ENCODE assay signal across 4 fruit fly cellular contexts in genomic region chr3L:11557209-11557608, dm6.
TF ChIP-seq lines count a peak whose summit lies in the region.

No protein-coding gene starts in this region.

- peak; percentile 14 for TF ChIP-seq CTCF in whole organism, embryonic (GFP tag; optimal IDR thresholded peaks at IDR 0.05; lab: Kevin White, UChicago)

TF ChIP-seq in whole organism, adult, 20 proteins besides CTCF, POLR2A, EP300 and RAD21:
- no peak for TF ChIP-seq CG33017 (tag; optimal IDR thresholded peaks at IDR 0.05; lab: Kevin White, UChicago)
- peak; percentile 81 for TF ChIP-seq CG12768 (GFP tag; optimal IDR thresholded peaks at IDR 0.05; lab: Kevin White, UChicago)
TF ChIP-seq in whole organism, adult: peak in this region for 1.

TF ChIP-seq in whole organism, embryonic, 481 proteins besides CTCF, POLR2A, EP300 and RAD21 (continues in another document):
- TF ChIP-seq Spps (tag; optimal IDR thresholded peaks at IDR 0.05; lab: Kevin White, UChicago) (no peak), ttk (GFP tag; IDR thresholded peaks at IDR 0.05; lab: Robert Waterston, UW) (no peak), ewg (GFP tag; optimal IDR thresholded peaks at IDR 0.05; lab: Kevin White, UChicago) (no peak), bowl (GFP tag; IDR thresholded peaks at IDR 0.05; lab: Robert Waterston, UW) (no peak), CG1832 (GFP tag; optimal IDR thresholded peaks at IDR 0.05; lab: Kevin White, UChicago) (peak; percentile 77), CG4360 (GFP tag; IDR thresholded peaks at IDR 0.05; lab: Robert Waterston, UW) (0 out of 2 replicates have a peak, but pooled peaks have one; percentile 16), sim (GFP tag; IDR thresholded peaks at IDR 0.05; lab: Robert Waterston, UW) (no peak), Dll (GFP tag; IDR thresholded peaks at IDR 0.05; lab: Robert Waterston, UW; ENCODE audit: partially characterized antibody) (0 out of 4 replicates have a peak, but pooled peaks have one; percentile 21), sens (GFP tag; lab: Kevin White, UChicago) (peak; percentile 63), Drgx (GFP tag; IDR thresholded peaks at IDR 0.05; lab: Robert Waterston, UW) (peak; percentile 57), nerfin-1 (tag; optimal IDR thresholded peaks at IDR 0.05; lab: Kevin White, UChicago) (peak; percentile 6), kni (GFP tag; optimal IDR thresholded peaks at IDR 0.05; lab: Kevin White, UChicago) (peak; percentile 0), CG11504 (tag; optimal IDR thresholded peaks at IDR 0.05; lab: Kevin White, UChicago) (peak; percentile 37), CG6175 (GFP tag; IDR thresholded peaks at IDR 0.05; lab: Robert Waterston, UW) (0 out of 3 replicates have a peak, but pooled peaks have one; percentile 4), Deaf1 (tag; optimal IDR thresholded peaks at IDR 0.05; lab: Kevin White, UChicago) (peak; percentile 25), CG14667 (GFP tag; IDR thresholded peaks at IDR 0.05; lab: Robert Waterston, UW) (no peak), CG10321 (GFP tag; IDR thresholded peaks at IDR 0.05; lab: Robert Waterston, UW) (0 out of 2 replicates have a peak, but pooled peaks have one; percentile 15), pros (GFP tag; optimal IDR thresholded peaks at IDR 0.05; lab: Kevin White, UChicago) (peak; percentile 66), crp (GFP tag; optimal IDR thresholded peaks at IDR 0.05; lab: Kevin White, UChicago) (peak in 1 of 2 experiments; percentile 70), ci (GFP tag; IDR thresholded peaks at IDR 0.05; lab: Robert Waterston, UW) (0 out of 3 replicates have a peak, but pooled peaks have one; percentile 34), kah (GFP tag; optimal IDR thresholded peaks at IDR 0.05; lab: Kevin White, UChicago) (peak; percentile 12), chinmo (GFP tag; IDR thresholded peaks at IDR 0.05; lab: Robert Waterston, UW; ENCODE audit: partially characterized antibody) (0 out of 4 replicates have a peak, but pooled peaks have one; percentile 26), Trl (optimal IDR thresholded peaks at IDR 0.05; lab: Kevin White, UChicago) (peak; percentile 76 to 77), Trl (GFP tag; optimal IDR thresholded peaks at IDR 0.05; lab: Kevin White, UChicago) (no peak), insv (GFP tag; optimal IDR thresholded peaks at IDR 0.05; lab: Kevin White, UChicago) (peak in 1 of 2 experiments; percentile 48), crol (GFP tag; IDR thresholded peaks at IDR 0.05; lab: Robert Waterston, UW) (peak; percentile 64)

TF ChIP-seq in whole organism, prepupa, 60 proteins besides CTCF, POLR2A, EP300 and RAD21 (continues in another document):
- no peak for TF ChIP-seq Smox (GFP tag; optimal IDR thresholded peaks at IDR 0.05; lab: Kevin White, UChicago)
- TF ChIP-seq CG6276 (GFP tag; optimal IDR thresholded peaks at IDR 0.05; lab: Kevin White, UChicago) = peak; percentile 91
- TF ChIP-seq Eip75B (GFP tag; optimal IDR thresholded peaks at IDR 0.05; lab: Kevin White, UChicago) = no peak
- TF ChIP-seq CG6163 (GFP tag; IDR thresholded peaks at IDR 0.05; lab: Robert Waterston, UW) = peak; percentile 69
- peak in 1 of 2 experiments; percentile 11 for TF ChIP-seq salr (GFP tag; optimal IDR thresholded peaks at IDR 0.05; lab: Kevin White, UChicago)
- 0 out of 2 replicates have a peak, but pooled peaks have one; percentile 16 for TF ChIP-seq Gug (GFP tag; IDR thresholded peaks at IDR 0.05; lab: Robert Waterston, UW)
- TF ChIP-seq Hr4 (GFP tag; optimal IDR thresholded peaks at IDR 0.05; lab: Kevin White, UChicago) = no peak
- TF ChIP-seq acj6 (GFP tag; optimal IDR thresholded peaks at IDR 0.05; lab: Kevin White, UChicago) = no peak
- no peak for TF ChIP-seq fd85E (GFP tag; optimal IDR thresholded peaks at IDR 0.05; lab: Kevin White, UChicago)
- peak; percentile 74 for TF ChIP-seq svp (GFP tag; lab: Kevin White, UChicago)
- TF ChIP-seq Ets21C (GFP tag; optimal IDR thresholded peaks at IDR 0.05; lab: Kevin White, UChicago) = no peak
- peak; percentile 28 for TF ChIP-seq Lpt (GFP tag; optimal IDR thresholded peaks at IDR 0.05; lab: Kevin White, UChicago)
- no peak for TF ChIP-seq CG34406 (GFP tag; optimal IDR thresholded peaks at IDR 0.05; lab: Kevin White, UChicago)
- TF ChIP-seq CG16779 (tag; optimal IDR thresholded peaks at IDR 0.05; lab: Kevin White, UChicago) = peak; percentile 71
- no peak for TF ChIP-seq Hr38 (GFP tag; optimal IDR thresholded peaks at IDR 0.05; lab: Kevin White, UChicago)
- no peak for TF ChIP-seq CG4318 (GFP tag; optimal IDR thresholded peaks at IDR 0.05; lab: Kevin White, UChicago)
- TF ChIP-seq pdm3 (GFP tag; optimal IDR thresholded peaks at IDR 0.05; lab: Kevin White, UChicago) = no peak
- TF ChIP-seq CG10631 (GFP tag; optimal IDR thresholded peaks at IDR 0.05; lab: Kevin White, UChicago) = no peak
- peak; percentile 83 for TF ChIP-seq CG9139 (GFP tag; optimal IDR thresholded peaks at IDR 0.05; lab: Kevin White, UChicago)
- peak; percentile 65 for TF ChIP-seq spab (GFP tag; optimal IDR thresholded peaks at IDR 0.05; lab: Kevin White, UChicago)
- TF ChIP-seq topi (GFP tag; optimal IDR thresholded peaks at IDR 0.05; lab: Kevin White, UChicago) = no peak
- peak; percentile 72 for TF ChIP-seq CG8119 (GFP tag; IDR thresholded peaks at IDR 0.05; lab: Robert Waterston, UW)
- TF ChIP-seq CG8632 (GFP tag; optimal IDR thresholded peaks at IDR 0.05; lab: Kevin White, UChicago) = no peak
- peak; percentile 74; the same call in 2 of the 3 replicates for TF ChIP-seq eg (GFP tag; IDR thresholded peaks at IDR 0.05; lab: Robert Waterston, UW)
- peak; percentile 70 for TF ChIP-seq net (GFP tag; optimal IDR thresholded peaks at IDR 0.05; lab: Kevin White, UChicago)
- no peak for TF ChIP-seq Met (GFP tag; optimal IDR thresholded peaks at IDR 0.05; lab: Kevin White, UChicago)
- TF ChIP-seq CG1621 (tag; optimal IDR thresholded peaks at IDR 0.05; lab: Kevin White, UChicago) = peak; percentile 25
- no peak for TF ChIP-seq achi (GFP tag; optimal IDR thresholded peaks at IDR 0.05; lab: Kevin White, UChicago)
- TF ChIP-seq Eip78C (GFP tag; lab: Kevin White, UChicago) = peak; percentile 40
- TF ChIP-seq ss (GFP tag; optimal IDR thresholded peaks at IDR 0.05; lab: Kevin White, UChicago) = peak; percentile 81 to 82
- peak; percentile 8 for TF ChIP-seq CG11762 (GFP tag; optimal IDR thresholded peaks at IDR 0.05; lab: Kevin White, UChicago; ENCODE audit: insufficient read depth)
- TF ChIP-seq CG3919 (GFP tag; optimal IDR thresholded peaks at IDR 0.05; lab: Kevin White, UChicago) = peak; percentile 46
- no peak for TF ChIP-seq cyc (GFP tag; optimal IDR thresholded peaks at IDR 0.05; lab: Kevin White, UChicago)

TF ChIP-seq in whole organism, pupa, 21 proteins besides CTCF, POLR2A, EP300 and RAD21:
- TF ChIP-seq D1 (tag; optimal IDR thresholded peaks at IDR 0.05; lab: Kevin White, UChicago) (no peak), Ets98B (GFP tag; IDR thresholded peaks at IDR 0.05; lab: Robert Waterston, UW) (peak; percentile 76), CG34367 (tag; optimal IDR thresholded peaks at IDR 0.05; lab: Kevin White, UChicago) (peak; percentile 33), Snoo (tag; optimal IDR thresholded peaks at IDR 0.05; lab: Kevin White, UChicago) (no peak), CG8301 (tag; optimal IDR thresholded peaks at IDR 0.05; lab: Kevin White, UChicago) (peak; percentile 73), CG12605 (GFP tag; IDR thresholded peaks at IDR 0.05; lab: Robert Waterston, UW) (peak; percentile 84), Pif1A (GFP tag; optimal IDR thresholded peaks at IDR 0.05; lab: Kevin White, UChicago) (peak; percentile 50), CG9948 (tag; optimal IDR thresholded peaks at IDR 0.05; lab: Kevin White, UChicago) (peak; percentile 9), CG4496 (GFP tag; IDR thresholded peaks at IDR 0.05; lab: Robert Waterston, UW) (peak; percentile 74), CG14655 (GFP tag; optimal IDR thresholded peaks at IDR 0.05; lab: Kevin White, UChicago) (peak; percentile 77), rn (GFP tag; IDR thresholded peaks at IDR 0.05; lab: Robert Waterston, UW) (no peak), CG17806 (tag; optimal IDR thresholded peaks at IDR 0.05; lab: Kevin White, UChicago) (peak; percentile 21), CG10348 (GFP tag; IDR thresholded peaks at IDR 0.05; lab: Robert Waterston, UW) (no peak), CG15710 (tag; optimal IDR thresholded peaks at IDR 0.05; lab: Kevin White, UChicago) (no peak), gl (tag; optimal IDR thresholded peaks at IDR 0.05; lab: Kevin White, UChicago) (peak; percentile 89), Pif1B (GFP tag; optimal IDR thresholded peaks at IDR 0.05; lab: Kevin White, UChicago) (peak; percentile 6), CG13204 (GFP tag; optimal IDR thresholded peaks at IDR 0.05; lab: Kevin White, UChicago) (peak; percentile 73), EcR (GFP tag; optimal IDR thresholded peaks at IDR 0.05; lab: Kevin White, UChicago) (peak; percentile 6), CG8159 (tag; optimal IDR thresholded peaks at IDR 0.05; lab: Kevin White, UChicago) (peak; percentile 9), CG32121 (GFP tag; IDR thresholded peaks at IDR 0.05; lab: Robert Waterston, UW) (peak; percentile 26; the same call in 1 of the 2 replicates), fd96Ca (GFP tag; IDR thresholded peaks at IDR 0.05; lab: Robert Waterston, UW) (peak; percentile 78)
